Worm (Caenorhabditis elegans): ENCODE data around the gene T02C12.5.

ce11 chrIII:4021866-4022265 is 6.1 kb downstream of the T02C12.5 start, which contains the start of gene tftc-5:
- no peak for TF ChIP-seq him-1 (tag; optimal IDR thresholded peaks at IDR 0.05)
- no peak for TF ChIP-seq dao-5 (tag; optimal IDR thresholded peaks at IDR 0.05)
